Worm (Caenorhabditis elegans): Measurements from ENCODE around the gene T25B9.3.

DNA sequence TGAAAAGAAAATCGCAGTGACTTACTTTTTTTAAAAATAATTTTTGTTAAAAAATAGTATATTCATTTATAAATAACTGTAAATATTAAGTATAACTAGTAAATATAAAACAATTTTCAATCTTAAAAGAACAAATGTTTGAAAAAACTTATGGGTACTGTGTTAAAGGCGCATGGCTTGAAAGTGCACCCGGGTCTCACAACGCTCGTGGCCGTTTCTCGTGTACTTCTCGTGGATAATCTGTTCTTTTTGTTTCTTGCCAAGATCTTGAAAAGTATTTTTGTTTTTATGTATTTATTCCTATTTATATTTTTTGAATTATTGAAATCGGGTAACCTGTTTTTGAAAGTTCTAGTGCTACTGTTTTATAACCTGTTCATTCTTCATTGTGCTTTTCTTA lies 21.5 kb downstream of the T25B9.3 start:
- TF ChIP-seq drap-1 (GFP tag; optimal IDR thresholded peaks at IDR 0.05) (no peak), unc-39 (tag; optimal IDR thresholded peaks at IDR 0.05) (no peak), unc-120 (tag; optimal IDR thresholded peaks at IDR 0.05; ENCODE audit: poor library complexity, severe bottlenecking) (no peak), nhr-28 (tag; optimal IDR thresholded peaks at IDR 0.05) (no peak), lin-32 (GFP tag; optimal IDR thresholded peaks at IDR 0.05) (no peak), ztf-11 (tag; optimal IDR thresholded peaks at IDR 0.05) (no peak), pha-4 (tag; optimal IDR thresholded peaks at IDR 0.05) (no peak), elt-1 (tag; optimal IDR thresholded peaks at IDR 0.05; ENCODE audit: borderline replicate concordance, insufficient read depth) (no peak), nhr-12 (tag; optimal IDR thresholded peaks at IDR 0.05) (no peak), nhr-237 (tag; optimal IDR thresholded peaks at IDR 0.05) (no peak), ces-1 (GFP tag; optimal IDR thresholded peaks at IDR 0.05) (no peak)

Data from whole organism, mixed stage, embryonic.